Worm (Caenorhabditis elegans): ENCODE measurements around the gene gfat-2.

- TF ChIP-seq unc-86 (tag; optimal IDR thresholded peaks at IDR 0.05): no peak
- no peak for TF ChIP-seq ceh-9 (tag; optimal IDR thresholded peaks at IDR 0.05)
- TF ChIP-seq che-1 (tag; optimal IDR thresholded peaks at IDR 0.05): no peak
These were observed 49.7 kb downstream of the gfat-2 start, which contains the start of gene npr-3 for ce11 chrIV:11459684-11460083.
